Fruit fly (Drosophila melanogaster): ENCODE results near the gene CG1316.

Gene CG1316

dm6 chr3L:4254301-4254834 lies 29.3 kb upstream of the CG1316 start, which contains the start of the genes ago and CG1265 (continued):
- TF ChIP-seq CG9932 (GFP tag; IDR thresholded peaks at IDR 0.05), result peak; percentile 72
- peak; percentile 14 for TF ChIP-seq pzg (GFP tag; optimal IDR thresholded peaks at IDR 0.05)
- TF ChIP-seq lola (GFP tag; optimal IDR thresholded peaks at IDR 0.05), result peak in 1 of 3 experiments; percentile 52
- peak; percentile 2 for TF ChIP-seq ewg (GFP tag; optimal IDR thresholded peaks at IDR 0.05)
- TF ChIP-seq CG2129 (GFP tag; IDR thresholded peaks at IDR 0.05; ENCODE audit: partially characterized antibody), result 0 out of 2 replicates have a peak, but pooled peaks have one; percentile 11
- peak; percentile 71 for TF ChIP-seq CoRest (tag; optimal IDR thresholded peaks at IDR 0.05)
- peak; percentile 49 for TF ChIP-seq CG15696 (tag; optimal IDR thresholded peaks at IDR 0.05)
- TF ChIP-seq CG12104 (GFP tag; optimal IDR thresholded peaks at IDR 0.05), result peak; percentile 54
- no peak for TF ChIP-seq prd (optimal IDR thresholded peaks at IDR 0.05)
- TF ChIP-seq prd (GFP tag; IDR thresholded peaks at IDR 0.05), result peak; percentile 42; the same call in 1 of the 3 replicates
- TF ChIP-seq Meics (GFP tag; optimal IDR thresholded peaks at IDR 0.05), result peak; percentile 55
- TF ChIP-seq CG34422 (GFP tag; IDR thresholded peaks at IDR 0.05), result peak; percentile 24; the same call in 2 of the 3 replicates
- peak; percentile 28 for TF ChIP-seq CG10654 (GFP tag; optimal IDR thresholded peaks at IDR 0.05)
- peak; percentile 10 for TF ChIP-seq Mad (GFP tag; optimal IDR thresholded peaks at IDR 0.05)
- peak; percentile 45 for TF ChIP-seq CG1603 (tag; optimal IDR thresholded peaks at IDR 0.05)
- TF ChIP-seq phol (tag; optimal IDR thresholded peaks at IDR 0.05), result peak; percentile 51
- peak; percentile 11 for TF ChIP-seq twi (tag; optimal IDR thresholded peaks at IDR 0.05)
- peak; percentile 24 for TF ChIP-seq CG7786 (GFP tag; optimal IDR thresholded peaks at IDR 0.05)
- peak; percentile 58 for TF ChIP-seq CG8924 (tag; optimal IDR thresholded peaks at IDR 0.05)
- peak; percentile 66 for TF ChIP-seq E2f2 (GFP tag; IDR thresholded peaks at IDR 0.05)
- peak; percentile 15 for TF ChIP-seq CG18619 (GFP tag; optimal IDR thresholded peaks at IDR 0.05)
- TF ChIP-seq CG15601 (tag; optimal IDR thresholded peaks at IDR 0.05), result peak; percentile 46
- TF ChIP-seq esg (GFP tag; conservative IDR thresholded peaks at IDR 0.05), result 0 out of 2 replicates have a peak, but pooled peaks have one; percentile 7
- peak; percentile 87 for TF ChIP-seq row (GFP tag; IDR thresholded peaks at IDR 0.05)
- peak; percentile 63 for TF ChIP-seq Ets65A (GFP tag)
- TF ChIP-seq CG13424 (tag; optimal IDR thresholded peaks at IDR 0.05), result peak; percentile 57
- peak; percentile 14 for TF ChIP-seq ab (GFP tag; optimal IDR thresholded peaks at IDR 0.05)
- TF ChIP-seq CG11247 (GFP tag; IDR thresholded peaks at IDR 0.05), result no peak
- 0 out of 3 replicates have a peak, but pooled peaks have one; percentile 30 for TF ChIP-seq knrl (GFP tag; IDR thresholded peaks at IDR 0.05; ENCODE audit: partially characterized antibody)
- TF ChIP-seq nmo (GFP tag; optimal IDR thresholded peaks at IDR 0.05), result peak; percentile 73
- peak; percentile 38 for TF ChIP-seq CG10267 (tag; optimal IDR thresholded peaks at IDR 0.05)
- TF ChIP-seq ara (GFP tag; IDR thresholded peaks at IDR 0.05), result 0 out of 2 replicates have a peak, but pooled peaks have one; percentile 31
- TF ChIP-seq ham (GFP tag; IDR thresholded peaks at IDR 0.05), result no peak
- TF ChIP-seq CG16813 (GFP tag; IDR thresholded peaks at IDR 0.05; ENCODE audit: partially characterized antibody), result peak; percentile 59; the same call in 2 of the 3 replicates
- TF ChIP-seq sim (GFP tag; IDR thresholded peaks at IDR 0.05), result no peak
- TF ChIP-seq Dll (GFP tag; IDR thresholded peaks at IDR 0.05; ENCODE audit: partially characterized antibody), result peak; percentile 39; the same call in 2 of the 4 replicates
- TF ChIP-seq CG9727 (GFP tag; optimal IDR thresholded peaks at IDR 0.05), result peak; percentile 53
- no peak for TF ChIP-seq CG4282 (GFP tag; optimal IDR thresholded peaks at IDR 0.05)
- peak; percentile 12; the same call in 1 of the 2 replicates for TF ChIP-seq CG3847 (GFP tag; IDR thresholded peaks at IDR 0.05)
- TF ChIP-seq Abd-B (GFP tag; optimal IDR thresholded peaks at IDR 0.05), result peak; percentile 53
- TF ChIP-seq sens-2 (GFP tag; IDR thresholded peaks at IDR 0.05), result peak; percentile 31; the same call in 1 of the 2 replicates
- TF ChIP-seq kah (GFP tag; optimal IDR thresholded peaks at IDR 0.05), result no peak
- TF ChIP-seq sd (tag; optimal IDR thresholded peaks at IDR 0.05), result no peak
- no peak for TF ChIP-seq ttk (GFP tag; IDR thresholded peaks at IDR 0.05)
- TF ChIP-seq Xrp1 (GFP tag; IDR thresholded peaks at IDR 0.05), result no peak
- TF ChIP-seq ranshi (GFP tag; IDR thresholded peaks at IDR 0.05), result peak; percentile 50
- TF ChIP-seq HLHmδ (GFP tag; optimal IDR thresholded peaks at IDR 0.05), result peak; percentile 50
- TF ChIP-seq caup (GFP tag; optimal IDR thresholded peaks at IDR 0.05; ENCODE audit: severe bottlenecking), result peak; percentile 10
- peak; percentile 65 for TF ChIP-seq CG18262 (tag; optimal IDR thresholded peaks at IDR 0.05)
